Fruit fly (Drosophila melanogaster) whole organism, larva: Measurements from ENCODE around the gene CG17027.

ENCODE experiments used
- noc ChIP-seq: fragments of 200-800 bp; sonication (Bioruptor generic); optimal IDR thresholded peaks from 3 replicates; lab custom pipeline; 2019; ENCODE audit warnings: missing biosample characterization, mild to moderate bottlenecking, missing genetic modification characterization, moderate library complexity

Gene CG17027

dm6 chr3L:15979912-15980311 lies at the start of gene CG17027:
TSS of gene CG17027 (plus strand) at chr3L:15980100.
- peak; percentile 39 for TF ChIP-seq noc (tag; lab: Kevin White, UChicago)

- no peak for TF ChIP-seq noc (tag; lab: Kevin White, UChicago)
Measured at dm6 chr3L:15940823-15941222, 39.1 kb upstream of the CG17027 start.

- no peak for TF ChIP-seq noc (tag; lab: Kevin White, UChicago)
Measured at dm6 chr3L:15952287-15952686, 27.6 kb upstream of the CG17027 start.

DNA sequence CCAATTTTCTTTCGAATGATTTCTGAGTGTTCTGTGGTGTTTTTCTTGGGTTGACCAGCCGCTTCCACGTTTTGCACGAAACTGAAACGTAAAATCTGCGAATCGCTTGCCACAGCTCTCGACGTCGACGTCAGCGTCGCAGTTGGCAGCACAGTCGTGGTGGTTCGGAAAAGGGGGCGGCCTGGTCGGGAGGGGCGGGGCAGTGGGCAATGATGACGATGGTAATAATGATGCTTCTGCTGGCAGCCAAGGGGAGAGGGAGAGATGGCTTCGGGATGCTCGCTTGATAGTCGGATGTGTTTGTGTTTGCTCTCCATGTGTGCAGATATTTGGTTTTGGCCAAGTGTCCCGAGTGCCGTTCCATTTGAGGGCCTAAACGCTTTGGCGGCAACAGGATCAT lies 27.0 kb upstream of the CG17027 start:
- TF ChIP-seq noc (tag; lab: Kevin White, UChicago) = no peak

DNA sequence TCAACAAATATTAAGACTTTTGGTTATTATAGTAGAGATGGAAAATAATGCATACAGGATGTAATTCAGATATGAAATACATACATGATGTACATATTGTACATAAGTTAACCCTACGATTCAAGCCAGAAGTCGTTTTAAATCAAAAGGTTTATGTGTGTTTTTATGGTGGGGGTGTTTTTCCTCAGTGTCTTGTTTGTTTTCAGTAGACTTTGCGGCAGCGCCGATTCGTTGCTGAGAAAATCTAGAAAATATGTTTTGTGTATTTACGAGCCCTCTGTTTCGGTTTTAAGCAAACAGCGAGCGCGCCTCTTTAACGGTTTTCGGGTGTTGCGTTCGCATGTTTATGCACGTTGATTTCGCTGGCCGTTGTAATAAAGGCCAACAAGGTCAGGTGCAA lies 26.0 kb upstream of the CG17027 start:
- TF ChIP-seq noc (tag; lab: Kevin White, UChicago) = no peak

- no peak for TF ChIP-seq noc (tag; lab: Kevin White, UChicago)
Measured at dm6 chr3L:15954784-15955427, 25.0 kb upstream of the CG17027 start, which contains the start of the genes Pka-C3 and GXIVsPLA2. TSS of gene Pka-C3 (minus strand) at chr3L:15954797. TSS of gene GXIVsPLA2 (plus strand) at chr3L:15955096.

- TF ChIP-seq noc (tag; lab: Kevin White, UChicago) = peak; percentile 59
Measured at dm6 chr3L:15956448-15957010, 23.4 kb upstream of the CG17027 start, which contains the start of gene elgi. TSS of gene elgi (plus strand) at chr3L:15956550.

DNA sequence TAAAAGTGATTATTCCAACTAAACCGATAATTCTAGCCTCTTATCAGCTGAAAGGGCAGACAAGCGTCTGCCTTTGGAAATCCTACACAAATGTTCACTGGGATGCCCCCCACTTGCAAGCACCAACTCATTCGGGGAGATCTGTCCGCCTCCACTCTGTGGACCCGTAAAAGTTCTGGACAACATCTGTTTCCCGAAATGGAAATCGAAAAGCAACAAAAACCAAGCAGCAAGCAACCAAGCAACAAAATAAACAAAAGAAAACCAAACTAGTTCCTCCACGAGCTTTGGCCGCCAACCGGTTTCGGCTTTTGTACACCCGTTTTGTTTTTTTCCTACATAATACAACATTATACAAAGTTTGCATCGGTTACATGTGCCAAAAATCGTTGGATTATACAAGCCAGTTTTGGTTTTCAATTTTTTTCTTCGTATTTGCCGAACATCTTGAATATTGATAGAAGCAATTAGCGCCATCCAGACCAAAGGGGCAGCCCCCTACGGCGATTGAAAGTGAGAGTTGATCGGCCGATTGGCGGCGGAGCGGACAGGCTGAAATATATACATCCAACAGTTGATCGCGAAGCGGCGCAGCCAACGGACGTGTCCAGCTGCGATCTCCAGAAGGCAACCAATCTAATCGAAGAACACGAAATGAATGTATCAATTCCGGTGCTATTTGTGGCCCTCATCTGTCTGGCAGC lies 21.1 kb upstream of the CG17027 start, which contains the start of gene CG17032:
Gene CG17032, plus strand, starts transcription at position 232 of the 704 bp plus-strand sequence.
- TF ChIP-seq noc (tag; lab: Kevin White, UChicago) = peak; percentile 65

DNA sequence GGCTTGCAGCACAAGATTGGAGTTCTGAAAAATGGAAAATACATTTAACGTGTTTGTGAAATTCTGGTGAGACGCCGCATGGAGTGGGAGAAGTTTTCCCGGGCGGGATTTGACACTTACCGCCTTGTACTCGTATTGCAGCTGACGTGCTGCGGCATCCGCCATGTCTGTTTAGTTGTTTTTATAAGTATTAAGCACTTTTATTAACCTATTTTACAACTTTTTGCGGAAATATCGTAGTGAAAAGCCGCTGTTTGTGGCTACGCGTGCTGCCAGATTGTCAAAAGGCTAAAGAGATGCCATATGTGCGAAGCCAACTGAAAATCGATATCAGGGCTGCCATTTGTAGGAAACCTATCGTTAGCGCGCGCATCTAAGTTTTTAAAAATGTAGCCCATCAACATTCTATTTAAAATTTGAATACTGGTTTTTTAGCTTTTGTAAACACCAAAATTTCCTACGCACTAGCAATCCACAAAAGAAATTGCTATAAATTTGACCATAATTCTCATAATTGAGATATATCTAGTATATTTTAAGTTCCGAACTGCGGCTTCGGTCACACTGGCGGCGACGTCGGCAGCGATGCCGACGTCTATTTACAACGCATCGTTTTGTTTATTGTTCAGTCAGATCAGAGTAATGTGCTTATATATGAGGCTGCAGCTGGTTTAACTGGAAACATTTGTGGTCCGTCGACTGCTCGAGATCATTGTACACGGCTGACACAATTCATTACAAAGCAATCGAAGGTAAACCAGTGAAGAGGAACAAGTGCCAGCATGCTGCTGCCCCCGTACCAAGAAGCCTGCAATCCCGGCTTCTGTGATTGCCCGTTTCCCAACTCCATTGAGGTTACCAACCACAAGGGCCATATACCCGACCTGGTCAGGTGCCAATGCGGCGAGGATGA lies 12.1 kb upstream of the CG17027 start, which contains the start of the genes Brr2 and CG10516:
Gene Brr2, minus strand, starts transcription at position 285 of the 913 bp plus-strand sequence.
Gene CG10516, plus strand, starts transcription at position 617 of the 913 bp plus-strand sequence.
- no peak for TF ChIP-seq noc (tag; lab: Kevin White, UChicago)

- TF ChIP-seq noc (tag; lab: Kevin White, UChicago) = no peak
Measured at dm6 chr3L:15968686-15969085, 11.2 kb upstream of the CG17027 start.

dm6 chr3L:15974166-15974565 lies 5.7 kb upstream of the CG17027 start:
- no peak for TF ChIP-seq noc (tag; lab: Kevin White, UChicago)

dm6 chr3L:15975068-15975467 lies 4.8 kb upstream of the CG17027 start, which contains the start of gene CG17026:
TSS of gene CG17026 (plus strand) at chr3L:15975368.
- no peak for TF ChIP-seq noc (tag; lab: Kevin White, UChicago)

DNA sequence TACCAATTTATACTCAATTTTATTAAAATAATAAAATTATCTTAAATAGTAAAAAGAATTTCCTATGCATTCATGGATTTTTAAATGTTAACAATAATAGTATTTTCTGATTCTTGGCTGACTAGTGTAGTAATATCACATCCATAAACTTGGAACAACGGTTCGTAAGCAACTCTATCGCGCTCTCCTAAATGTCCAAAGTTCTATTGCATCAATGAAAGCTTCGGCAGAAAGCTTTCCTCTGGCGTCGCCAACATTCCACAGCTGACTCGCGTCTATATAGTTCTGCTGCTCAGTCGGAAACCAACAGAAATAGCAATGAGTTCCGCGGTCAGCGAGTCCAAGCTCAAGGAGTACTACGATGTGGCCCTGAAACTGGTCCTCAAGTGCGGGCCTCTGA lies 3.1 kb upstream of the CG17027 start, which contains the start of gene CG17029:
Gene CG17029, plus strand, starts transcription at position 113 of the 400 bp plus-strand sequence.
- no peak for TF ChIP-seq noc (tag; lab: Kevin White, UChicago)

DNA sequence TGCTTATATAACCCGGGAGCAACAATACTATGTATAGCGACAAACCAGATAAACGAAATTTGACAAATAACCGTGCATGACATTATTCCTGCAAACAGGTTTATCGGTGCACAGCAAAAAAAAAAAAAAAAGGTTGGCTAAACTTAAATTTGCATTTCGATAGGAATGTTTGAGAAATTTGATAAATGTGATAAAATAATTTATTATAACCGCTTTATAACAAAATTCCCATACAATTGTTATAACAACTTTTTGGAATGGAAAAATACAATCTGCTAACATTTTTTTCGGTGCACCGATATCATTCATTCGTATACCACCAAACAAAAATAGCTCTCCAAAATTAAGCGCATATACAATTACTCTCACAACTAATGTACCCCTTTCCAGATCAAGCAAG lies 2.3 kb upstream of the CG17027 start:
- TF ChIP-seq noc (tag; lab: Kevin White, UChicago) = peak; percentile 20

DNA sequence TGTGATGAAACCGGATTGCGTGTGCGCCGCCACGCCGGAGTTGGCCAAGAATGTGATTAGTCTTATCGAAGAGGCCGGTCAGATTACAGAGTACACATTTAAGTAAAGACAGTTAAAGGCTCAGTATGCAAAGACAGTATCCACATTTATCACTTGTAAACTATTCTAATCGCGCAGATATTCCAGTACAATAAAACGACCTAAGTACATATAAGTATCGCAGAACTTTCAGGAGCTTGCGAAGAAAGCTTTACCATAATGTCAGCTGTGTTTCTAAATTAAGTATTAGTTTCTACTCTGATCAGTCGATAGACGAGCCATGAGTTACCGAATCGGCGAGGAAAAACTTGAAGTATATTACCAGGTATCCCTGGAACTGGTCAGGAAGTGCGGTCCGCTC lies 1.7 kb upstream of the CG17027 start, which contains the start of gene CG17028:
Gene CG17028, plus strand, starts transcription at position 301 of the 400 bp plus-strand sequence.
- no peak for TF ChIP-seq noc (tag; lab: Kevin White, UChicago)
